Fruit fly (Drosophila melanogaster): ENCODE measurements around the gene snsl.

The snsl gene

DNA sequence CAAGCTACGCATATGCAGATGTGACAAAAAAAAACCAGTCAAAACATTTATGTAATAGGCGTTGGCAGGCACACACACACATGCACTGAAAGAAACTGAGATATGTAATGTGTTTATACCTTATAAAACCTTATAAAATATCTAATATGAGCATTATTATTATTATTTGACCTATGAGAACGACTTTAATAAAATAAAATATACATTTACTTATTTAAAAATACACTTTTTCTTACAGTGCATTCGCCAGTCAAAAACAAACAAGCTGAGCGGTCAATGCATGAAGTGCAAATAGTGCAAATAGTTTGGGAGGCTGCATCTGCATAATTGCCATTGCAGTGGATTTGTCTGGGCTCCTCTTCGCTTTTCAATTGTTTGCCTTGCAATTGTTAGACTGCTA is 1.4 kb upstream of the snsl start (continued):
- TF ChIP-seq Oaz (GFP tag; IDR thresholded peaks at IDR 0.05) (peak; percentile 23; the same call in 1 of the 2 replicates), sob (GFP tag; IDR thresholded peaks at IDR 0.05) (peak; percentile 77), bab2 (GFP tag; optimal IDR thresholded peaks at IDR 0.05) (peak; percentile 14), corto (GFP tag; optimal IDR thresholded peaks at IDR 0.05) (no peak), Lim3 (GFP tag; IDR thresholded peaks at IDR 0.05) (peak; percentile 51; the same call in 1 of the 2 replicates), Camta (GFP tag; optimal IDR thresholded peaks at IDR 0.05) (no peak), NFAT (GFP tag; IDR thresholded peaks at IDR 0.05) (no peak), hkb (optimal IDR thresholded peaks at IDR 0.05) (no peak), hkb (GFP tag; IDR thresholded peaks at IDR 0.05) (peak; percentile 94), CG13775 (GFP tag; optimal IDR thresholded peaks at IDR 0.05) (no peak), Antp (GFP tag; optimal IDR thresholded peaks at IDR 0.05) (no peak), CG13287 (GFP tag; IDR thresholded peaks at IDR 0.05; ENCODE audit: partially characterized antibody) (no peak), CG10209 (GFP tag; optimal IDR thresholded peaks at IDR 0.05) (peak; percentile 73), Trl (optimal IDR thresholded peaks at IDR 0.05) (no peak), Trl (GFP tag; optimal IDR thresholded peaks at IDR 0.05) (no peak), CG17568 (GFP tag; optimal IDR thresholded peaks at IDR 0.05) (peak; percentile 74), Atf-2 (GFP tag; optimal IDR thresholded peaks at IDR 0.05) (no peak), CG9817 (tag; optimal IDR thresholded peaks at IDR 0.05) (peak; percentile 21), CG16815 (GFP tag; optimal IDR thresholded peaks at IDR 0.05) (no peak), pita (GFP tag; optimal IDR thresholded peaks at IDR 0.05) (no peak), dan (GFP tag; IDR thresholded peaks at IDR 0.05) (no peak), ranshi (GFP tag; IDR thresholded peaks at IDR 0.05) (peak; percentile 51; the same call in 1 of the 2 replicates), CG8765 (GFP tag; IDR thresholded peaks at IDR 0.05) (no peak), aop (GFP tag; IDR thresholded peaks at IDR 0.05) (no peak), CG8478 (optimal IDR thresholded peaks at IDR 0.05) (no peak), sug (tag; optimal IDR thresholded peaks at IDR 0.05) (peak; percentile 30), jigr1 (GFP tag; IDR thresholded peaks at IDR 0.05) (no peak), gro (GFP tag; optimal IDR thresholded peaks at IDR 0.05) (no peak), CG7372 (GFP tag; IDR thresholded peaks at IDR 0.05) (peak; percentile 31; the same call in 1 of the 2 replicates), nmo (GFP tag; optimal IDR thresholded peaks at IDR 0.05) (peak; percentile 67), CG10366 (GFP tag; IDR thresholded peaks at IDR 0.05) (peak; percentile 73), CHES-1-like (GFP tag; optimal IDR thresholded peaks at IDR 0.05) (no peak), Hey (tag; optimal IDR thresholded peaks at IDR 0.05) (no peak), CG6175 (GFP tag; IDR thresholded peaks at IDR 0.05) (no peak), CG12769 (tag; optimal IDR thresholded peaks at IDR 0.05) (peak; percentile 36), Mrtf (GFP tag; IDR thresholded peaks at IDR 0.05) (no peak), Atf6 (GFP tag; IDR thresholded peaks at IDR 0.05) (peak; percentile 57; the same call in 1 of the 2 replicates), dati (GFP tag; IDR thresholded peaks at IDR 0.05) (no peak), CG34422 (GFP tag; IDR thresholded peaks at IDR 0.05) (no peak), CG12236 (GFP tag; optimal IDR thresholded peaks at IDR 0.05) (no peak), CG6654 (GFP tag; optimal IDR thresholded peaks at IDR 0.05) (no peak), ci (GFP tag; IDR thresholded peaks at IDR 0.05) (peak; percentile 86), repo (GFP tag; optimal IDR thresholded peaks at IDR 0.05) (no peak), CG8089 (GFP tag; optimal IDR thresholded peaks at IDR 0.05) (no peak), Xrp1 (GFP tag; IDR thresholded peaks at IDR 0.05) (peak; percentile 72), CG7745 (tag; optimal IDR thresholded peaks at IDR 0.05) (no peak), Gug (GFP tag; IDR thresholded peaks at IDR 0.05) (no peak), sna (GFP tag; IDR thresholded peaks at IDR 0.05; ENCODE audit: partially characterized antibody) (no peak), so (GFP tag; IDR thresholded peaks at IDR 0.05) (peak; percentile 74; the same call in 2 of the 3 replicates), pho (GFP tag; optimal IDR thresholded peaks at IDR 0.05) (no peak), nom (GFP tag; optimal IDR thresholded peaks at IDR 0.05) (no peak), sens (GFP tag) (peak; percentile 90), Dp (GFP tag; optimal IDR thresholded peaks at IDR 0.05) (no peak), CG31388 (GFP tag; optimal IDR thresholded peaks at IDR 0.05) (no peak)

All from whole organism, embryonic.